Worm (Caenorhabditis elegans): Measurements from ENCODE around the gene R07E3.6.

DNA sequence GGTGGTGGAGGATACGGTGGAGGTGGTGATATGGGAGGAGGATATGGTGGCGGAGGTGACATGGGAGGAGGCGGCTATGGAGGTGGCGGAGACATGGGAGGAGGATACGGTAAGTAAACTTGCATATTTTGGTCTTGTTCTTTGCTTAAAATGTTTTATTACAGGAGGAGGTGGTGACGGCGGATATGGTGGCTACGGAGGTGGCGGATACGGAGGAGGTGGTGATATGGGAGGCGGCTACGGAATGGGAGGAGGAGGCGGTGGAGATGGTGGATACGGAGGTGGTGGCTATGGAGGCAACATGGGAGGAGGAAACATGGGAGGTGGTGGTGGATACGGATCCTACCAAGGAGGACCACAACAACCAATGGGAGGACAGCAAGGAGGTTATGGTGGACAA, 19.1 kb downstream of the R07E3.6 start:
- TF ChIP-seq lin-32 (GFP tag; optimal IDR thresholded peaks at IDR 0.05) (no peak), mls-2 (tag; optimal IDR thresholded peaks at IDR 0.05) (no peak), hlh-1 (tag; optimal IDR thresholded peaks at IDR 0.05) (no peak), M03D4.4 (tag; optimal IDR thresholded peaks at IDR 0.05) (no peak), unc-39 (tag; optimal IDR thresholded peaks at IDR 0.05) (no peak), pha-4 (tag; optimal IDR thresholded peaks at IDR 0.05) (no peak), snpc-4 (tag; optimal IDR thresholded peaks at IDR 0.05) (no peak), nhr-76 (tag; optimal IDR thresholded peaks at IDR 0.05) (no peak), ztf-11 (tag; optimal IDR thresholded peaks at IDR 0.05) (no peak), ces-1 (GFP tag; optimal IDR thresholded peaks at IDR 0.05) (no peak)

Data from whole organism, mixed stage, embryonic.